Fruit fly (Drosophila melanogaster) whole organism: ENCODE data around the gene CG2909.

Experiments
- Dll ChIP-seq: fragments of >200 bp; optimal IDR thresholded peaks from 2 replicates; lab custom pipeline; 2017
- EcR ChIP-seq, 2 experiments: fragments of >200 bp; optimal IDR thresholded peaks; 2 replicates each; lab custom pipeline; 2017; ENCODE audit warnings: missing biosample characterization in 2 of 2, missing genetic modification characterization in 2 of 2, missing genetic modification reagents in 2 of 2
- pan ChIP-seq: fragments of >200 bp; optimal IDR thresholded peaks from 2 replicates; lab custom pipeline; 2017
- usp ChIP-seq: fragments of >200 bp; optimal IDR thresholded peaks from 2 replicates; lab custom pipeline; 2017; ENCODE audit warnings: missing biosample characterization, missing genetic modification characterization, mixed read lengths

DNA sequence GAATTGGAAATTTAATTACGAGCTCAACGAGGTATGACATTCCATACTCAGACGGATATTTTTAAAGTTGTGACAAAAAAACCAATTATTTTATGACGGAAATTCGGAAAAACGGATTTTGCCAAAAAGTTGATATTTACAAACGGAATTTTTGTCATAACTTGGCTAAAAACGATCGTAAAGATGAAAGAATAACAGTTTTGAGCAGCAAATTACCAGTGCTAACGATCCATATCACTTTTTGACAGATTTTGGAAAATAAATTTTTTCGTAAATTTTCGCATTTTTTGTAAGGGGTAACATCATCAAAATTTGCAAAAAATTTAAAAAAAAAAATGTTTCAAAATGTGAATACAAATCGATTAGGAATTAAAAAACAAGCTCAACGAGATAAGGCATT, 14.2 kb downstream of the CG2909 start:
- TF ChIP-seq Dll (lab: Kevin White, UChicago) (no peak), usp (GFP tag; lab: Kevin White, UChicago) (no peak), pan (lab: Kevin White, UChicago) (no peak), EcR (GFP tag; optimal IDR thresholded peaks at IDR 0.05; lab: Kevin White, UChicago) (no peak)
